Worm (Caenorhabditis elegans) whole organism, L4 larva: ENCODE results near the gene col-75.

ENCODE experiments used
- D1046.2 ChIP-seq: fragments of 200-800 bp; sonication (Bioruptor generic); IDR thresholded peaks from 2 replicates; pipeline ENCODE4 v1.3.6; 2022; ENCODE audit warnings: missing genetic modification characterization, missing compliant biosample characterization
- F26F4.8 ChIP-seq: fragments of 200-800 bp; sonication (Bioruptor generic); conservative IDR thresholded peaks from 2 replicates; pipeline ENCODE4 v1.3.6; 2022; ENCODE audit warnings: missing genetic modification characterization, missing compliant biosample characterization
- F49E8.2 ChIP-seq: sonication (generic microtip); optimal IDR thresholded peaks from 2 replicates; lab custom pipeline; 2016; ENCODE audit warnings: missing compliant biosample characterization, mild to moderate bottlenecking, missing genetic modification characterization, borderline replicate concordance
- T26A8.4 ChIP-seq: fragments of 200-800 bp; sonication (Bioruptor generic); IDR thresholded peaks from 2 replicates; pipeline ENCODE4 v1.3.6; 2022; ENCODE audit warnings: missing genetic modification characterization, missing compliant biosample characterization
- Y105C5A.15 ChIP-seq: fragments of 200-800 bp; sonication (Bioruptor generic); IDR thresholded peaks from 2 replicates; pipeline ENCODE4 v1.3.6; 2022; ENCODE audit warnings: missing genetic modification characterization, missing compliant biosample characterization
- Y5F2A.4 ChIP-seq: fragments of 200-800 bp; sonication (Bioruptor generic); optimal IDR thresholded peaks from 2 replicates; lab custom pipeline; 2018; ENCODE audit warnings: mild to moderate bottlenecking, missing genetic modification characterization, missing compliant biosample characterization
- Y75B8A.6 ChIP-seq: fragments of 200-800 bp; sonication (Bioruptor generic); IDR thresholded peaks from 2 replicates; pipeline ENCODE4 v1.3.6; 2022; ENCODE audit warnings: missing genetic modification reagents, missing genetic modification characterization, missing compliant biosample characterization
- aha-1 ChIP-seq: fragments of 150-350 bp; peaks from one replicate; lab custom pipeline; 2014; ENCODE audit warnings: missing biosample characterization, missing genetic modification characterization
- ama-1 ChIP-seq: fragments of 150-350 bp; optimal IDR thresholded peaks from 2 replicates; lab custom pipeline; 2014; ENCODE audit warnings: inconsistent platforms, mixed read lengths
- ceh-44 ChIP-seq: fragments of 200-800 bp; sonication (Bioruptor generic); IDR thresholded peaks from 2 replicates; pipeline ENCODE4 v1.3.6; 2022; ENCODE audit warnings: missing genetic modification reagents, missing genetic modification characterization, missing compliant biosample characterization
- ces-1 ChIP-seq: fragments of 150-350 bp; sonication (generic microtip); optimal IDR thresholded peaks from 4 replicates; lab custom pipeline; 2014; ENCODE audit warnings: missing biosample characterization, missing genetic modification reagents, missing genetic modification characterization
- ctbp-1 ChIP-seq: fragments of 200-800 bp; sonication (Bioruptor generic); IDR thresholded peaks from 2 replicates; pipeline ENCODE4 v1.3.6; 2022; ENCODE audit warnings: missing genetic modification reagents, missing genetic modification characterization, missing compliant biosample characterization
- daf-19 ChIP-seq: fragments of 200-800 bp; sonication (Bioruptor generic); conservative IDR thresholded peaks from 2 replicates; pipeline ENCODE4 v1.3.6; 2022; ENCODE audit warnings: missing genetic modification characterization, missing compliant biosample characterization
- daf-8 ChIP-seq: fragments of 200-800 bp; sonication (Bioruptor generic); IDR thresholded peaks from 2 replicates; pipeline ENCODE4 v1.3.6; 2022; ENCODE audit warnings: missing genetic modification characterization, missing compliant biosample characterization
- dmd-6 ChIP-seq: fragments of 200-800 bp; sonication (Bioruptor generic); IDR thresholded peaks from 2 replicates; pipeline ENCODE4 v1.3.6; 2022; ENCODE audit warnings: missing genetic modification reagents, missing genetic modification characterization, missing compliant biosample characterization
- dmd-9 ChIP-seq: fragments of 200-800 bp; sonication (Bioruptor generic); IDR thresholded peaks from 2 replicates; pipeline ENCODE4 v1.3.6; 2022; ENCODE audit warnings: missing genetic modification reagents, missing genetic modification characterization, missing compliant biosample characterization
- duxl-1 ChIP-seq: sonication (generic microtip); optimal IDR thresholded peaks from 2 replicates; lab custom pipeline; 2016; ENCODE audit warnings: mild to moderate bottlenecking, missing genetic modification characterization, moderate library complexity, missing compliant biosample characterization; ENCODE audit not compliant: poor library complexity
- egl-27 ChIP-seq: sonication (generic microtip); optimal IDR thresholded peaks from 3 replicates; lab custom pipeline; 2017; ENCODE audit warnings: missing biosample characterization, missing genetic modification reagents, missing genetic modification characterization
- egl-43 ChIP-seq: fragments of 200-800 bp; sonication (Bioruptor generic); IDR thresholded peaks from 2 replicates; pipeline ENCODE4 v1.3.6; 2022; ENCODE audit warnings: missing genetic modification reagents, missing genetic modification characterization, missing compliant biosample characterization
- gei-8 ChIP-seq: fragments of 200-800 bp; sonication (Bioruptor generic); optimal IDR thresholded peaks from 2 replicates; lab custom pipeline; 2018; ENCODE audit warnings: mild to moderate bottlenecking, missing genetic modification characterization, missing compliant biosample characterization
- hlh-30 ChIP-seq: sonication (generic microtip); optimal IDR thresholded peaks from 2 replicates; lab custom pipeline; 2017; ENCODE audit warnings: antibody characterized with exemption, mild to moderate bottlenecking, missing genetic modification characterization, missing compliant biosample characterization; ENCODE audit not compliant: insufficient read depth
- lir-3 ChIP-seq: sonication (generic microtip); optimal IDR thresholded peaks from 2 replicates; lab custom pipeline; 2016; ENCODE audit warnings: mild to moderate bottlenecking, missing genetic modification characterization, missing compliant biosample characterization
- madf-5 ChIP-seq, 2 experiments: fragments of 200-800 bp; sonication (Bioruptor generic); IDR thresholded peaks; 2 replicates each; pipeline ENCODE4 v1.3.6; 2022; ENCODE audit warnings: missing compliant biosample characterization in 2 of 2, missing genetic modification characterization in 2 of 2
- mdl-1 ChIP-seq, 2 experiments: fragments of 150-350 bp in 1 of 2; sonication (generic microtip) in 1 of 2; optimal IDR thresholded peaks; 2 replicates each; lab custom pipeline; 2014 to 2017; ENCODE audit warnings: missing biosample characterization in 2 of 2, missing genetic modification characterization in 2 of 2
- mdt-29 ChIP-seq: fragments of 200-800 bp; sonication (Bioruptor generic); IDR thresholded peaks from 2 replicates; pipeline ENCODE4 v1.3.6; 2022; ENCODE audit warnings: missing genetic modification reagents, missing genetic modification characterization, missing compliant biosample characterization
- mep-1 ChIP-seq: fragments of 150-350 bp; sonication (generic microtip); optimal IDR thresholded peaks from 3 replicates; lab custom pipeline; 2014; ENCODE audit warnings: missing biosample characterization, missing genetic modification characterization
- mes-2 ChIP-seq: sonication (generic microtip); optimal IDR thresholded peaks from 2 replicates; lab custom pipeline; 2016; ENCODE audit warnings: missing genotype, mild to moderate bottlenecking, missing genetic modification characterization, missing compliant biosample characterization; ENCODE audit not compliant: poor library complexity, severe bottlenecking
- mxl-3 ChIP-seq: fragments of 200-800 bp; sonication (Bioruptor generic); optimal IDR thresholded peaks from 2 replicates; lab custom pipeline; 2018; ENCODE audit warnings: mild to moderate bottlenecking, missing genetic modification characterization, missing compliant biosample characterization
- nhr-10 ChIP-seq: fragments of 150-350 bp; optimal IDR thresholded peaks from 2 replicates; lab custom pipeline; 2014; ENCODE audit warnings: missing biosample characterization, missing genetic modification characterization
- nhr-237 ChIP-seq: sonication (generic microtip); optimal IDR thresholded peaks from 2 replicates; lab custom pipeline; 2017; ENCODE audit warnings: missing biosample characterization, missing genetic modification characterization
- nhr-25 ChIP-seq: sonication (generic microtip); optimal IDR thresholded peaks from 2 replicates; lab custom pipeline; 2017; ENCODE audit warnings: missing genetic modification characterization, mild to moderate bottlenecking, missing compliant biosample characterization, antibody characterized with exemption, moderate library complexity, borderline replicate concordance; ENCODE audit not compliant: insufficient read depth
- nhr-28 ChIP-seq: fragments of 150-350 bp; optimal IDR thresholded peaks from 2 replicates; lab custom pipeline; 2014; ENCODE audit warnings: missing biosample characterization, missing genetic modification characterization
- nhr-42 ChIP-seq: fragments of 200-800 bp; sonication (Bioruptor generic); IDR thresholded peaks from 2 replicates; pipeline ENCODE4 v1.3.6; 2022; ENCODE audit warnings: missing genetic modification characterization, missing compliant biosample characterization
- nhr-48 ChIP-seq: sonication (generic microtip); optimal IDR thresholded peaks from 2 replicates; lab custom pipeline; 2016; ENCODE audit warnings: mild to moderate bottlenecking, missing genetic modification characterization, missing compliant biosample characterization
- nhr-77 ChIP-seq: fragments of 150-350 bp; optimal IDR thresholded peaks from 2 replicates; lab custom pipeline; 2014; ENCODE audit warnings: missing biosample characterization, missing genetic modification characterization
- pqm-1 ChIP-seq: sonication (generic microtip); optimal IDR thresholded peaks from 2 replicates; lab custom pipeline; 2017; ENCODE audit warnings: missing biosample characterization, missing genetic modification characterization
- saeg-2 ChIP-seq: fragments of 200-800 bp; sonication (Bioruptor generic); IDR thresholded peaks from 2 replicates; pipeline ENCODE4 v1.3.6; 2022; ENCODE audit warnings: missing genetic modification reagents, missing genetic modification characterization, missing compliant biosample characterization
- skn-1 ChIP-seq: fragments of 150-350 bp; optimal IDR thresholded peaks from 2 replicates; lab custom pipeline; 2014; ENCODE audit warnings: missing biosample characterization, missing genetic modification characterization
- spr-3 ChIP-seq: fragments of 200-800 bp; sonication (Bioruptor generic); optimal IDR thresholded peaks from 2 replicates; lab custom pipeline; 2018; ENCODE audit warnings: mild to moderate bottlenecking, missing genetic modification characterization, missing compliant biosample characterization
- tra-1 ChIP-seq: fragments of 200-800 bp; sonication (Bioruptor generic); IDR thresholded peaks from 2 replicates; pipeline ENCODE4 v1.3.6; 2022; ENCODE audit warnings: missing genetic modification reagents, missing genetic modification characterization, missing compliant biosample characterization
- zip-11 ChIP-seq: fragments of 200-800 bp; sonication (Bioruptor generic); IDR thresholded peaks from 2 replicates; pipeline ENCODE4 v1.3.6; 2022; ENCODE audit warnings: missing genetic modification characterization, missing compliant biosample characterization
- ztf-11 ChIP-seq: fragments of 150-350 bp; optimal IDR thresholded peaks from 2 replicates; lab custom pipeline; 2014; ENCODE audit warnings: missing biosample characterization, missing genetic modification characterization
- ztf-7 ChIP-seq: fragments of 150-350 bp; optimal IDR thresholded peaks from 2 replicates; lab custom pipeline; 2014; ENCODE audit warnings: missing biosample characterization, missing genetic modification characterization

col-75 gene

ce11 chrII:6377381-6377948 lies 48.6 kb upstream of the col-75 start (continued):
- TF ChIP-seq gei-8 (GFP tag; lab: Kevin White, UChicago) (no peak), duxl-1 (tag; lab: Kevin White, UChicago) (no peak)

DNA sequence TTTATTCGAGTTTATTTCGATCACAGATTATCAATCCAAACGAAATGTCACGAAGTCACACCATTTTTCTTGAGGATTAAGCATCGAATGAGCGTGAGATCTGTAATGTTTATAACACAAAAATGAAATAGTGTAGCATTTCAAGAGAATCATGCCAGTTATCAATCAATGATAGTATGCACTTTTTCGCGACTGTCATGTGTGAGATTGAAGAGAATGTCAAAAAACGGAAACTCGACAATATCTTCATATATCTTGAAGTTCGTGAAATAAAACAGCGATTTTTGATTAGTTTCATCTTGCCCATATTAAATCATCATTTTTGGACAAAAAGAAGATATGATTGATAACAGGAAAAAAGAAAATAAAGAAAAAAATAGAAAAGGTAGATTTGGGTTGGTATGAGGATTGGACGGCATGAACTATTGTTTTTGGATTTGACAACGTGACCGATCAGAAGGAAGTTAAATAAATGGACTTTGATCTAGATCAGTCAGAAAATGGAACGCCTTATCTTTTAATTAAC lies 47.0 kb upstream of the col-75 start:
- TF ChIP-seq mep-1 (tag; lab: Kevin White, UChicago), result peak; percentile 7
- TF ChIP-seq mdl-1 (tag; optimal IDR thresholded peaks at IDR 0.05; lab: Kevin White, UChicago), result peak in 1 of 2 experiments; percentile 27
- TF ChIP-seq nhr-28 (tag; lab: Kevin White, UChicago), result peak; percentile 54
- no peak for TF ChIP-seq F49E8.2 (tag; lab: Kevin White, UChicago)
- no peak for TF ChIP-seq tra-1 (GFP tag; lab: Robert Waterston, UW)
- TF ChIP-seq dmd-6, result 0 out of 2 replicates have a peak, but pooled peaks have one; percentile 12
- TF ChIP-seq hlh-30, result peak; percentile 57
- TF ChIP-seq skn-1 (tag; lab: Kevin White, UChicago), result no peak
- no peak for TF ChIP-seq nhr-77 (tag; lab: Kevin White, UChicago)

DNA sequence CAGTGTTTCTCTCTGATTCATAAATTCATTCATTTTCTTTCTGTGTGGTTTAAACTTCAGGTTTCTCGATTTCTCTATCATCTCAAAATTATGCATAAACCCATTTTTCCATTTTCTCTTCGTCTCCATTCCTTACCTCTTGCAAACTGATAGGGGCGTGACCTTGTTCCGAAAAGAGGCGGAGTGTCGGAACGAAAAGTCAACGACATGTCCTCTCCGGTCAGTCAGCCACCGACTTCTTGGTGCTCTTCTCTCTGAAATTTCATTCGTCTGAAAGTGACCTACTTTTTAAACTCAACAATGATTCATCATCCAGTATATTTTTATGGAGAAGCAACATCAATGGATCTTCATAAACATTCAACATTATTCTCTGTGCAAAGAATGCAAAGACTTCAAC lies 45.2 kb upstream of the col-75 start, which contains the start of gene F58F12.12:
TSS of gene F58F12.12 (plus strand) at position 301 of the 400 bp plus-strand sequence.
- TF ChIP-seq aha-1 (tag; lab: Kevin White, UChicago) (peak; percentile 75), nhr-10 (tag; lab: Kevin White, UChicago) (no peak), Y105C5A.15 (no peak), nhr-28 (tag; lab: Kevin White, UChicago) (no peak)

- TF ChIP-seq nhr-10 (tag; lab: Kevin White, UChicago) (no peak), nhr-28 (tag; lab: Kevin White, UChicago) (peak; percentile 55), ztf-11 (tag; lab: Kevin White, UChicago) (no peak), saeg-2 (GFP tag; lab: Robert Waterston, UW) (no peak), ztf-7 (tag; lab: Kevin White, UChicago) (no peak), mes-2 (tag; lab: Kevin White, UChicago) (peak; percentile 97), egl-27 (tag; lab: Kevin White, UChicago) (no peak), ces-1 (no peak), pqm-1 (no peak), spr-3 (no peak), dmd-9 (GFP tag; lab: Robert Waterston, UW) (no peak), Y5F2A.4 (no peak), zip-11 (no peak), hlh-30 (peak; percentile 52), gei-8 (GFP tag; lab: Kevin White, UChicago) (no peak), ctbp-1 (GFP tag; lab: Robert Waterston, UW) (no peak), madf-5 (GFP tag; IDR thresholded peaks at IDR 0.05; lab: Robert Waterston, UW) (no peak), nhr-42 (no peak), daf-8 (GFP tag; lab: Robert Waterston, UW) (no peak), mxl-3 (GFP tag; lab: Kevin White, UChicago) (no peak), ama-1 (lab: Kevin White, UChicago) (no peak), daf-19 (GFP tag; lab: Robert Waterston, UW) (no peak), skn-1 (tag; lab: Kevin White, UChicago) (no peak), nhr-48 (tag; lab: Kevin White, UChicago) (no peak), duxl-1 (tag; lab: Kevin White, UChicago) (no peak), Y75B8A.6 (no peak), ceh-44 (no peak), F26F4.8 (GFP tag; lab: Robert Waterston, UW) (no peak), lir-3 (tag; lab: Kevin White, UChicago) (no peak), egl-43 (GFP tag; lab: Robert Waterston, UW) (no peak), nhr-25 (no peak), T26A8.4 (GFP tag; lab: Robert Waterston, UW) (no peak), D1046.2 (GFP tag; lab: Robert Waterston, UW) (no peak), mdt-29 (GFP tag; lab: Robert Waterston, UW) (no peak), nhr-237 (tag; lab: Kevin White, UChicago) (no peak), mep-1 (tag; lab: Kevin White, UChicago) (peak; percentile 66)
Observed at ce11 chrII:6383183-6383695, 42.9 kb upstream of the col-75 start, which contains the start of gene F58F12.1. Gene F58F12.1 (plus strand): TSS chrII:6383645.
